Worm (Caenorhabditis elegans) whole organism, L2 larva: ENCODE data around the gene F41G3.10.
A peak's percentile ranks its signal among the peaks of the same experiment; 100 is the strongest.

Source experiments
- F13H6.1 ChIP-seq: sonication (generic microtip); optimal IDR thresholded peaks from 2 replicates; lab custom pipeline; 2016; ENCODE audit warnings: missing genetic modification characterization, missing compliant biosample characterization
- ceh-16 ChIP-seq: fragments of 150-350 bp; optimal IDR thresholded peaks from 2 replicates; lab custom pipeline; 2014; ENCODE audit warnings: missing biosample characterization, missing genetic modification characterization
- egl-27 ChIP-seq: sonication (generic microtip); optimal IDR thresholded peaks from 3 replicates; lab custom pipeline; 2017; ENCODE audit warnings: missing biosample characterization, missing genetic modification reagents, missing genetic modification characterization
- fos-1 ChIP-seq: fragments of 150-350 bp; optimal IDR thresholded peaks from 2 replicates; lab custom pipeline; 2014; ENCODE audit warnings: missing biosample characterization, missing genetic modification characterization
- lin-13 ChIP-seq: fragments of 150-350 bp; optimal IDR thresholded peaks from 2 replicates; lab custom pipeline; 2014; ENCODE audit warnings: missing biosample characterization, missing genetic modification reagents, missing genetic modification characterization
- mdl-1 ChIP-seq, 2 experiments: fragments of 150-350 bp in 1 of 2; sonication (generic microtip) in 1 of 2; optimal IDR thresholded peaks; 2 replicates each; lab custom pipeline; 2017; ENCODE audit warnings: missing biosample characterization in 2 of 2, missing genetic modification characterization in 2 of 2
- nhr-11 ChIP-seq: fragments of 150-350 bp; optimal IDR thresholded peaks from 2 replicates; lab custom pipeline; 2014; ENCODE audit warnings: missing biosample characterization, missing genetic modification characterization
- nhr-23 ChIP-seq: fragments of 150-350 bp; optimal IDR thresholded peaks from 2 replicates; lab custom pipeline; 2014; ENCODE audit warnings: missing biosample characterization, missing genetic modification reagents, missing genetic modification characterization
- nhr-237 ChIP-seq: fragments of 150-350 bp; optimal IDR thresholded peaks from 2 replicates; lab custom pipeline; 2014; ENCODE audit warnings: missing biosample characterization, missing genetic modification characterization
- nhr-77 ChIP-seq: fragments of 150-350 bp; optimal IDR thresholded peaks from 2 replicates; lab custom pipeline; 2014; ENCODE audit warnings: missing biosample characterization, missing genetic modification characterization
- skn-1 ChIP-seq: sonication (generic microtip); optimal IDR thresholded peaks from 2 replicates; lab custom pipeline; 2017; ENCODE audit warnings: missing biosample characterization, missing genetic modification characterization
- unc-39 ChIP-seq: fragments of 150-350 bp; optimal IDR thresholded peaks from 2 replicates; lab custom pipeline; 2014; ENCODE audit warnings: missing biosample characterization, missing genetic modification characterization
- unc-62 ChIP-seq: fragments of 150-350 bp; optimal IDR thresholded peaks from 2 replicates; lab custom pipeline; 2014; ENCODE audit warnings: missing biosample characterization, missing genetic modification reagents, missing genetic modification characterization
- zag-1 ChIP-seq: fragments of 150-350 bp; optimal IDR thresholded peaks from 2 replicates; lab custom pipeline; 2014; ENCODE audit warnings: missing biosample characterization, missing genetic modification characterization

DNA sequence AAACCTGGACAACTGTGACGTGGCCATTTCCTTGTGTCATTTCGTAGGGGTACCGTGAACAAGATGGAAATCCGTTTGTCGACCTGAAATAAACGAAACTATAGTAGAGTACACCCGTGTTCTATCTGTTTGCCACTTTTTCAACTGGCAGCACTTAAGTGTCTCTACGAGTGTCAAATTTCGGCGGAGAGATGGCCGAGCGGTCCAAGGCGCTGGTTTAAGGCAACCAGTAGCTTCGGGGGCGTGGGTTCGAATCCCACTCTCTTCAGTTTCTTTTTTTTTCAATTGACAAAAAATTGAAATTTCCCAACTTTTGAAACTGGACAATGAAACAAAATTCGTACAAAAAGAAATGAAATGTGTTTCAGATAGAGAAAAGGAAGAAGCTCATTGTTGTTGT lies 27.7 kb downstream of the F41G3.10 start:
- TF ChIP-seq nhr-237 (tag; lab: Kevin White, UChicago) (no peak), lin-13 (GFP tag; lab: Kevin White, UChicago) (peak; percentile 14), egl-27 (no peak), F13H6.1 (peak; percentile 3), nhr-23 (tag; lab: Kevin White, UChicago) (no peak), fos-1 (no peak), unc-62 (no peak), ceh-16 (tag; lab: Kevin White, UChicago) (no peak), mdl-1 (tag; optimal IDR thresholded peaks at IDR 0.05; lab: Kevin White, UChicago) (no peak), nhr-11 (no peak), skn-1 (tag; lab: Kevin White, UChicago) (no peak), nhr-77 (no peak), unc-39 (no peak), zag-1 (tag; lab: Kevin White, UChicago) (no peak)
